Fruit fly (Drosophila melanogaster) whole organism, embryonic: ENCODE measurements around the gene Mtl.
A peak's percentile ranks its signal among the peaks of the same experiment; 100 is the strongest.

ENCODE experiments used
- ATbp ChIP-seq: fragments of 200-800 bp; sonication (Bioruptor generic); optimal IDR thresholded peaks from 2 replicates; lab custom pipeline; 2017; ENCODE audit warnings: missing biosample characterization, mild to moderate bottlenecking, missing genetic modification characterization, missing genetic modification reagents
- Aef1 ChIP-seq: fragments of 200-800 bp; sonication (Bioruptor generic); IDR thresholded peaks from 3 replicates; pipeline ENCODE4 v1.3.6; 2022; ENCODE audit warnings: missing biosample characterization, missing genetic modification characterization
- CG10147 ChIP-seq: fragments of 200-800 bp; sonication (Bioruptor generic); optimal IDR thresholded peaks from 2 replicates; lab custom pipeline; 2019; ENCODE audit warnings: missing biosample characterization, mild to moderate bottlenecking, missing genetic modification characterization, moderate library complexity
- CG10366 ChIP-seq: fragments of 200-800 bp; sonication (Bioruptor generic); IDR thresholded peaks from 2 replicates; pipeline ENCODE4 v1.3.6; 2022; ENCODE audit warnings: missing biosample characterization, missing genetic modification characterization
- CG10979 ChIP-seq: fragments of 200-800 bp; sonication (Bioruptor generic); optimal IDR thresholded peaks from 2 replicates; lab custom pipeline; 2018; ENCODE audit warnings: missing biosample characterization, mild to moderate bottlenecking, missing genetic modification characterization, moderate library complexity
- CG12236 ChIP-seq: fragments of 200-800 bp; sonication (Bioruptor generic); optimal IDR thresholded peaks from 2 replicates; lab custom pipeline; 2016; ENCODE audit warnings: missing biosample characterization, missing genetic modification characterization
- CG12391 ChIP-seq: fragments of 200-800 bp; sonication (Bioruptor generic); optimal IDR thresholded peaks from 3 replicates; lab custom pipeline; 2018; ENCODE audit warnings: missing biosample characterization, mild to moderate bottlenecking, missing genetic modification characterization, moderate library complexity
- CG15601 ChIP-seq: fragments of 200-800 bp; sonication (Bioruptor generic); optimal IDR thresholded peaks from 3 replicates; lab custom pipeline; 2019; ENCODE audit warnings: missing biosample characterization, mild to moderate bottlenecking, missing genetic modification characterization, moderate library complexity
- CG16863 ChIP-seq: fragments of 200-800 bp; sonication (Bioruptor generic); optimal IDR thresholded peaks from 3 replicates; lab custom pipeline; 2016; ENCODE audit warnings: missing biosample characterization, missing genetic modification characterization
- CG17612 ChIP-seq: fragments of 200-800 bp; sonication (Bioruptor generic); IDR thresholded peaks from 2 replicates; pipeline ENCODE4 v1.3.6; 2022; ENCODE audit warnings: missing biosample characterization, missing genetic modification characterization
- CG18599 ChIP-seq: fragments of 200-800 bp; sonication (Bioruptor generic); optimal IDR thresholded peaks from 3 replicates; lab custom pipeline; 2017; ENCODE audit warnings: missing biosample characterization, missing genetic modification characterization, mild to moderate bottlenecking, moderate library complexity, missing genetic modification reagents
- CG2889 ChIP-seq: fragments of 200-800 bp; sonication (Bioruptor generic); IDR thresholded peaks from 3 replicates; pipeline ENCODE4 v1.3.6; 2022; ENCODE audit warnings: missing biosample characterization, missing genetic modification characterization
- CG34376 ChIP-seq: fragments of 200-800 bp; sonication (Bioruptor generic); optimal IDR thresholded peaks from 2 replicates; lab custom pipeline; 2018; ENCODE audit warnings: missing biosample characterization, mild to moderate bottlenecking, missing genetic modification characterization
- CG5245 ChIP-seq: fragments of 200-800 bp; sonication (Bioruptor generic); optimal IDR thresholded peaks from 3 replicates; lab custom pipeline; 2016; ENCODE audit warnings: missing biosample characterization, missing genetic modification characterization
- CG6272 ChIP-seq: fragments of 200-800 bp; sonication (Bioruptor generic); IDR thresholded peaks from 2 replicates; pipeline ENCODE4 v1.3.6; 2022; ENCODE audit warnings: missing biosample characterization, missing genetic modification characterization
- CG8388 ChIP-seq: fragments of 200-800 bp; sonication (Bioruptor generic); optimal IDR thresholded peaks from 2 replicates; lab custom pipeline; 2019; ENCODE audit warnings: missing biosample characterization, mild to moderate bottlenecking, missing genetic modification characterization, moderate library complexity
- CG8478 ChIP-seq: fragments of >200 bp; optimal IDR thresholded peaks from 2 replicates; lab custom pipeline; 2018
- D19A ChIP-seq: fragments of 200-800 bp; optimal IDR thresholded peaks from 3 replicates; lab custom pipeline; 2019; ENCODE audit warnings: missing biosample characterization, mild to moderate bottlenecking, missing genetic modification characterization, moderate library complexity
- Drgx ChIP-seq: fragments of 200-800 bp; sonication (Bioruptor generic); IDR thresholded peaks from 2 replicates; pipeline ENCODE4 v1.3.6; 2022; ENCODE audit warnings: missing biosample characterization, missing genetic modification characterization
- E2f2 ChIP-seq: fragments of 200-800 bp; sonication (Bioruptor generic); IDR thresholded peaks from 2 replicates; pipeline ENCODE4 v1.3.6; 2022; ENCODE audit warnings: missing biosample characterization, missing genetic modification characterization
- Hey ChIP-seq: fragments of 200-800 bp; sonication (Bioruptor generic); optimal IDR thresholded peaks from 3 replicates; lab custom pipeline; 2018; ENCODE audit warnings: missing biosample characterization, mild to moderate bottlenecking, missing genetic modification characterization
- HmgD ChIP-seq: fragments of 200-800 bp; sonication (Bioruptor generic); optimal IDR thresholded peaks from 3 replicates; lab custom pipeline; 2016; ENCODE audit warnings: missing biosample characterization, missing genetic modification characterization
- Med ChIP-seq: fragments of 200-800 bp; sonication (Bioruptor generic); peaks from one replicate; lab custom pipeline; 2016; ENCODE audit warnings: missing biosample characterization, missing genetic modification characterization, mild to moderate bottlenecking, inconsistent platforms, moderate library complexity
- Meics ChIP-seq: fragments of 200-800 bp; sonication (Bioruptor generic); optimal IDR thresholded peaks from 2 replicates; lab custom pipeline; 2017; ENCODE audit warnings: missing biosample characterization, mild to moderate bottlenecking, missing genetic modification characterization
- NK7.1 ChIP-seq: fragments of 200-800 bp; sonication (Bioruptor generic); optimal IDR thresholded peaks from 3 replicates; lab custom pipeline; 2016; ENCODE audit warnings: missing biosample characterization, missing genetic modification characterization
- Opbp ChIP-seq: fragments of 200-800 bp; sonication (Bioruptor generic); IDR thresholded peaks from 3 replicates; pipeline ENCODE4 v1.3.6; 2022; ENCODE audit warnings: missing biosample characterization, missing genetic modification characterization; ENCODE audit not compliant: partially characterized antibody
- Side ChIP-seq: fragments of 200-800 bp; sonication (Bioruptor generic); optimal IDR thresholded peaks from 2 replicates; lab custom pipeline; 2016; ENCODE audit warnings: missing biosample characterization, missing genetic modification characterization
- Usf ChIP-seq: fragments of 200-800 bp; sonication (Bioruptor generic); optimal IDR thresholded peaks from 2 replicates; lab custom pipeline; 2017; ENCODE audit warnings: missing genotype, missing biosample characterization, missing genetic modification characterization
- aop ChIP-seq: fragments of 200-800 bp; sonication (Bioruptor generic); IDR thresholded peaks from 2 replicates; pipeline ENCODE4 v1.3.6; 2022; ENCODE audit warnings: missing biosample characterization, missing genetic modification characterization
- dimm ChIP-seq: fragments of 200-800 bp; sonication (Bioruptor generic); IDR thresholded peaks from 2 replicates; pipeline ENCODE4 v1.3.6; 2022; ENCODE audit warnings: missing biosample characterization, missing genetic modification characterization
- dmrt99B ChIP-seq: fragments of 200-800 bp; sonication (Bioruptor generic); optimal IDR thresholded peaks from 2 replicates; lab custom pipeline; 2018; ENCODE audit warnings: missing biosample characterization, mild to moderate bottlenecking, missing genetic modification characterization, moderate library complexity
- eve ChIP-seq, 2 experiments: fragments of >200 bp; optimal IDR thresholded peaks; 2 replicates each; lab custom pipeline; 2017; ENCODE audit warnings: missing biosample characterization in 2 of 2, missing genetic modification characterization in 2 of 2
- eyg ChIP-seq: fragments of 200-800 bp; sonication (Bioruptor generic); optimal IDR thresholded peaks from 3 replicates; lab custom pipeline; 2016; ENCODE audit warnings: missing biosample characterization, missing genetic modification characterization
- gem ChIP-seq: fragments of 200-800 bp; sonication (Bioruptor generic); optimal IDR thresholded peaks from 2 replicates; lab custom pipeline; 2019; ENCODE audit warnings: missing biosample characterization, mild to moderate bottlenecking, missing genetic modification characterization, moderate library complexity
- gsb ChIP-seq: fragments of 200-800 bp; sonication (Bioruptor generic); IDR thresholded peaks from 2 replicates; pipeline ENCODE4 v1.3.6; 2022; ENCODE audit warnings: missing biosample characterization, missing genetic modification characterization
- her ChIP-seq: fragments of 200-800 bp; sonication (Bioruptor generic); optimal IDR thresholded peaks from 2 replicates; lab custom pipeline; 2016; ENCODE audit warnings: missing biosample characterization, missing genetic modification characterization
- kah ChIP-seq: fragments of 200-800 bp; sonication (Bioruptor generic); optimal IDR thresholded peaks from 2 replicates; lab custom pipeline; 2018; ENCODE audit warnings: missing biosample characterization, mild to moderate bottlenecking, missing genetic modification characterization
- lab ChIP-seq: fragments of 200-800 bp; sonication (Bioruptor generic); optimal IDR thresholded peaks from 3 replicates; lab custom pipeline; 2017; ENCODE audit warnings: missing biosample characterization, missing genetic modification characterization, mild to moderate bottlenecking, moderate library complexity, missing genetic modification reagents
- lmd ChIP-seq: fragments of 200-800 bp; sonication (Bioruptor generic); IDR thresholded peaks from 2 replicates; pipeline ENCODE4 v1.3.6; 2022; ENCODE audit warnings: missing biosample characterization, missing genetic modification characterization
- mld ChIP-seq: fragments of 200-800 bp; sonication (Bioruptor generic); IDR thresholded peaks from 3 replicates; pipeline ENCODE4 v1.3.6; 2022; ENCODE audit warnings: missing biosample characterization, missing genetic modification characterization; ENCODE audit not compliant: partially characterized antibody
- nerfin-2 ChIP-seq: fragments of 200-800 bp; sonication (Bioruptor generic); IDR thresholded peaks from 2 replicates; pipeline ENCODE4 v1.3.6; 2022; ENCODE audit warnings: missing biosample characterization, missing genetic modification characterization; ENCODE audit not compliant: partially characterized antibody
- nmo ChIP-seq: fragments of 200-800 bp; sonication (Bioruptor generic); optimal IDR thresholded peaks from 2 replicates; lab custom pipeline; 2018; ENCODE audit warnings: missing biosample characterization, mild to moderate bottlenecking, missing genetic modification characterization, moderate library complexity
- ranshi ChIP-seq: fragments of 200-800 bp; sonication (Bioruptor generic); IDR thresholded peaks from 2 replicates; pipeline ENCODE4 v1.3.6; 2022; ENCODE audit warnings: missing biosample characterization, missing genetic modification characterization
- sc ChIP-seq, 3 experiments: fragments of >200 bp in 2 of 3; fragments of 200-800 bp in 1 of 3; sonication (Bioruptor generic) in 1 of 3; optimal IDR thresholded peaks; 2 replicates in 2 of 3; 3 replicates in 1 of 3; lab custom pipeline; 2017; ENCODE audit warnings: mild to moderate bottlenecking in 1 of 3, missing biosample characterization in 1 of 3, missing genetic modification characterization in 1 of 3, missing genetic modification reagents in 1 of 3
- scrt ChIP-seq: fragments of 200-800 bp; sonication (Bioruptor generic); optimal IDR thresholded peaks from 2 replicates; lab custom pipeline; 2018; ENCODE audit warnings: missing biosample characterization, mild to moderate bottlenecking, missing genetic modification characterization, moderate library complexity
- sd ChIP-seq: fragments of 200-800 bp; sonication (Bioruptor generic); optimal IDR thresholded peaks from 3 replicates; lab custom pipeline; 2018; ENCODE audit warnings: missing biosample characterization, mild to moderate bottlenecking, missing genetic modification characterization, moderate library complexity
- sens ChIP-seq: fragments of 200-800 bp; sonication (Bioruptor generic); peaks from one replicate; lab custom pipeline; 2016; ENCODE audit warnings: missing biosample characterization, missing genetic modification characterization
- vvl ChIP-seq: fragments of 200-800 bp; sonication (Bioruptor generic); IDR thresholded peaks from 2 replicates; pipeline ENCODE4 v1.3.6; 2022; ENCODE audit warnings: missing biosample characterization, missing genetic modification characterization

Mtl gene

dm6 chr3R:27652156-27652810, 16.1 kb downstream of the Mtl start, which contains the start of gene RpS10a (continued):
- TF ChIP-seq Meics (GFP tag; lab: Kevin White, UChicago) (peak; percentile 26), mld (GFP tag; lab: Robert Waterston, UW) (peak; percentile 47; the same call in 1 of the 3 replicates), gem (tag; lab: Kevin White, UChicago) (peak; percentile 24), nmo (GFP tag; lab: Kevin White, UChicago) (peak; percentile 8), CG18599 (GFP tag; lab: Kevin White, UChicago) (peak; percentile 19), lab (GFP tag; lab: Kevin White, UChicago) (peak; percentile 16), Hey (tag; lab: Kevin White, UChicago) (no peak), scrt (GFP tag; lab: Kevin White, UChicago) (peak; percentile 18), sd (tag; lab: Kevin White, UChicago) (peak; percentile 92), CG34376 (GFP tag; lab: Kevin White, UChicago) (no peak)
- TF ChIP-seq, all 482 proteins: peak for 29

dm6 chr3R:27655109-27655508, 18.9 kb downstream of the Mtl start:
- TF ChIP-seq CG10147 (GFP tag; lab: Kevin White, UChicago) (no peak), sens (GFP tag; lab: Kevin White, UChicago) (peak; percentile 26), lab (GFP tag; lab: Kevin White, UChicago) (peak; percentile 10), HmgD (GFP tag; lab: Kevin White, UChicago) (no peak), Drgx (peak; percentile 55), sc (optimal IDR thresholded peaks at IDR 0.05; lab: Kevin White, UChicago) (no peak), sc (GFP tag; optimal IDR thresholded peaks at IDR 0.05; lab: Kevin White, UChicago) (no peak), gsb (no peak), Aef1 (GFP tag; lab: Robert Waterston, UW) (no peak), ranshi (GFP tag; lab: Robert Waterston, UW) (no peak), vvl (GFP tag; lab: Robert Waterston, UW) (no peak), Med (GFP tag; lab: Kevin White, UChicago) (peak; percentile 8), lmd (peak; percentile 16; the same call in 1 of the 2 replicates), eyg (no peak), CG2889 (GFP tag; lab: Robert Waterston, UW) (no peak), Usf (GFP tag; lab: Kevin White, UChicago) (no peak), D19A (tag; lab: Kevin White, UChicago) (peak; percentile 81), CG10979 (tag; lab: Kevin White, UChicago) (peak; percentile 24), CG12236 (GFP tag; lab: Kevin White, UChicago) (no peak), CG8478 (lab: Kevin White, UChicago) (no peak), CG15601 (no peak), CG17612 (no peak), CG12391 (tag; lab: Kevin White, UChicago) (no peak), Opbp (GFP tag; lab: Robert Waterston, UW) (no peak), NK7.1 (no peak), ATbp (GFP tag; lab: Kevin White, UChicago) (peak; percentile 8), Side (GFP tag; lab: Kevin White, UChicago) (no peak), dmrt99B (peak; percentile 23), CG6272 (no peak), aop (GFP tag; lab: Robert Waterston, UW) (no peak), CG10366 (GFP tag; lab: Robert Waterston, UW) (no peak), dimm (GFP tag; lab: Robert Waterston, UW) (no peak), CG16863 (GFP tag; lab: Kevin White, UChicago) (no peak), E2f2 (GFP tag; lab: Robert Waterston, UW) (no peak), eve (GFP tag; optimal IDR thresholded peaks at IDR 0.05; lab: Kevin White, UChicago) (no peak), kah (no peak), CG8388 (GFP tag; lab: Kevin White, UChicago) (no peak), her (no peak), CG5245 (GFP tag; lab: Kevin White, UChicago) (no peak), nerfin-2 (GFP tag; lab: Robert Waterston, UW) (no peak)
